Worm (Caenorhabditis elegans) whole organism, L2 larva: Measurements from ENCODE around the gene eftu-2.

Experiments
- elt-3 ChIP-seq: sonication (generic microtip); optimal IDR thresholded peaks from 2 replicates; lab custom pipeline; 2017; ENCODE audit warnings: missing biosample characterization, missing genetic modification characterization
- lsy-2 ChIP-seq, 2 experiments: fragments of 150-350 bp in 1 of 2; sonication (generic microtip) in 1 of 2; optimal IDR thresholded peaks; 2 replicates each; lab custom pipeline; 2014 to 2017; ENCODE audit warnings: missing biosample characterization in 2 of 2, missing genetic modification characterization in 2 of 2
- snpc-4 ChIP-seq: fragments of 150-350 bp; optimal IDR thresholded peaks from 2 replicates; lab custom pipeline; 2014; ENCODE audit warnings: missing biosample characterization, missing genetic modification characterization

DNA sequence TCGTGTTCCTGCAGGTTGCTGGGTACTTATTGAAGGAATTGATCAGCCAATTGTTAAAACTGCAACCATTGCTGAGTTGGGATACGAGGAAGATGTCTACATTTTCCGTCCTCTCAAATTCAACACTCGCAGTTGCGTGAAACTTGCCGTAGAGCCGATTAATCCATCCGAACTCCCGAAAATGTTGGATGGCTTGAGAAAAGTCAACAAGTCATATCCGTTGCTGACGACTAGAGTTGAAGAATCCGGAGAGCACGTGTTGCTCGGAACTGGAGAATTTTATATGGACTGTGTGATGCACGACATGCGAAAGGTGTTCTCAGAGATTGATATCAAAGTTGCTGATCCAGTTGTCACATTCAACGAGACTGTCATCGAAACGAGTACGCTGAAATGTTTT is 1.9 kb downstream of the eftu-2 start:
- TF ChIP-seq snpc-4 (tag; lab: Kevin White, UChicago): no peak
- TF ChIP-seq elt-3 (tag; lab: Kevin White, UChicago): no peak
- no peak for TF ChIP-seq lsy-2 (tag; optimal IDR thresholded peaks at IDR 0.05; lab: Kevin White, UChicago)
